Worm (Caenorhabditis elegans) whole organism, mixed stage, embryonic: Measurements from ENCODE around the gene srsx-8.

ENCODE experiments used
- M03D4.4 ChIP-seq: sonication (generic microtip); optimal IDR thresholded peaks from 2 replicates; lab custom pipeline; 2017; ENCODE audit warnings: mild to moderate bottlenecking, missing genetic modification characterization, missing compliant biosample characterization
- bed-3 ChIP-seq: fragments of 200-800 bp; sonication (Bioruptor generic); optimal IDR thresholded peaks from 3 replicates; lab custom pipeline; 2018; ENCODE audit warnings: mild to moderate bottlenecking, missing genetic modification characterization, moderate library complexity, missing compliant biosample characterization
- blmp-1 ChIP-seq: fragments of 150-350 bp; optimal IDR thresholded peaks from 2 replicates; lab custom pipeline; 2014; ENCODE audit warnings: missing biosample characterization, missing genetic modification characterization
- elt-1 ChIP-seq: sonication (generic microtip); optimal IDR thresholded peaks from 2 replicates; lab custom pipeline; 2017; ENCODE audit warnings: missing genetic modification characterization, mild to moderate bottlenecking, missing compliant biosample characterization, antibody characterized with exemption, moderate library complexity, borderline replicate concordance; ENCODE audit not compliant: insufficient read depth
- lin-13 ChIP-seq: fragments of 150-350 bp; optimal IDR thresholded peaks from 2 replicates; lab custom pipeline; 2014; ENCODE audit warnings: missing biosample characterization, missing genetic modification characterization
- lsy-2 ChIP-seq: fragments of 150-350 bp; optimal IDR thresholded peaks from 2 replicates; lab custom pipeline; 2014; ENCODE audit warnings: missing biosample characterization, missing genetic modification characterization
- mab-5 ChIP-seq: fragments of 150-350 bp; optimal IDR thresholded peaks from 2 replicates; lab custom pipeline; 2014; ENCODE audit warnings: missing biosample characterization, missing genetic modification characterization
- nhr-28 ChIP-seq: fragments of 150-350 bp; optimal IDR thresholded peaks from 2 replicates; lab custom pipeline; 2014; ENCODE audit warnings: missing biosample characterization, missing genetic modification characterization
- pha-4 ChIP-seq: fragments of 150-350 bp; optimal IDR thresholded peaks from 2 replicates; lab custom pipeline; 2018; ENCODE audit warnings: missing biosample characterization, missing genetic modification reagents, missing genetic modification characterization
- snpc-4 ChIP-seq: fragments of 150-350 bp; optimal IDR thresholded peaks from 2 replicates; lab custom pipeline; 2014; ENCODE audit warnings: missing biosample characterization, missing genetic modification characterization
- sptf-1 ChIP-seq: sonication (generic microtip); optimal IDR thresholded peaks from 2 replicates; lab custom pipeline; 2017; ENCODE audit warnings: mild to moderate bottlenecking, missing genetic modification characterization, moderate library complexity, missing compliant biosample characterization
- unc-39 ChIP-seq: fragments of 150-350 bp; optimal IDR thresholded peaks from 2 replicates; lab custom pipeline; 2014; ENCODE audit warnings: missing biosample characterization, missing genetic modification characterization
- unc-62 ChIP-seq: fragments of 150-350 bp; optimal IDR thresholded peaks from 2 replicates; lab custom pipeline; 2014; ENCODE audit warnings: missing biosample characterization, missing genetic modification reagents, missing genetic modification characterization
- ztf-11 ChIP-seq: fragments of 150-350 bp; optimal IDR thresholded peaks from 2 replicates; lab custom pipeline; 2014; ENCODE audit warnings: missing biosample characterization, missing genetic modification characterization

ce11 chrV:1540249-1540648 is 12.7 kb downstream of the srsx-8 start:
- TF ChIP-seq lsy-2, result no peak
- no peak for TF ChIP-seq pha-4 (tag; lab: Kevin White, UChicago)
- TF ChIP-seq blmp-1 (tag; lab: Kevin White, UChicago), result no peak
- TF ChIP-seq mab-5 (tag; lab: Kevin White, UChicago), result no peak
- no peak for TF ChIP-seq ztf-11 (tag; lab: Kevin White, UChicago)
- no peak for TF ChIP-seq unc-62 (GFP tag; lab: Kevin White, UChicago)
- no peak for TF ChIP-seq unc-39 (tag; lab: Kevin White, UChicago)
- no peak for TF ChIP-seq nhr-28 (tag; lab: Kevin White, UChicago)
- no peak for TF ChIP-seq sptf-1 (tag; lab: Kevin White, UChicago)
- no peak for TF ChIP-seq lin-13 (tag; lab: Kevin White, UChicago)
- TF ChIP-seq bed-3 (GFP tag; lab: Kevin White, UChicago), result no peak
- TF ChIP-seq elt-1 (tag; lab: Kevin White, UChicago), result no peak
- no peak for TF ChIP-seq M03D4.4
- TF ChIP-seq snpc-4 (tag; lab: Kevin White, UChicago), result no peak
